Worm (Caenorhabditis elegans): Measurements from ENCODE around the gene mpst-4.

DNA sequence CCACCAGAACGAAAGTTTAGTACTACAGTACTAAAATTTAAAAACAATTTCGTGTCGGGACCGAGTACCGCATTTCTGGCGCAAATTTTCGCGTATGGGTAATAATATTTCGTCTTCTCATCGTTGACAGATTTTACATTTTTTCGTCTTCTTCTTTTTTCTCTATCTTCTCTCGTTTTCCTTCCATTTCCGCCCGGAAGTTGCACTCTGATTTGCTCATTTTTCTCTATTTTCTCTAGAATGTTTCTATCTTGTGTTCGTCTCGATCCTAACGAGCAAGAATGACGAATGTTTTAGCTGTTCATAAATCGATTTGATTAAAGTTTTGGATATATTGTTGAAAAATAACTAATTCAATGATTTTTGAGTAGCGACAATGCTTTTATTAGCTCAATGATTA, 7.8 kb downstream of the mpst-4 start:
- no peak for TF ChIP-seq zag-1 (tag; optimal IDR thresholded peaks at IDR 0.05)
- TF ChIP-seq ceh-82 (tag; optimal IDR thresholded peaks at IDR 0.05): no peak

Measured in whole organism, L2 larva.